Fruit fly (Drosophila melanogaster): ENCODE results near the gene CG42857.

The CG42857 gene

dm6 chr3R:9857785-9858184 lies 36.8 kb upstream of the CG42857 start (continued):
- no peak for TF ChIP-seq CG14050 (GFP tag; IDR thresholded peaks at IDR 0.05)
- no peak for TF ChIP-seq CHES-1-like (GFP tag; optimal IDR thresholded peaks at IDR 0.05)
- TF ChIP-seq caup (GFP tag; optimal IDR thresholded peaks at IDR 0.05; ENCODE audit: severe bottlenecking): peak; percentile 9
- no peak for TF ChIP-seq kah (GFP tag; optimal IDR thresholded peaks at IDR 0.05)
- TF ChIP-seq CG2202 (tag; optimal IDR thresholded peaks at IDR 0.05): no peak
- TF ChIP-seq Nf-YB (GFP tag; optimal IDR thresholded peaks at IDR 0.05): no peak
- no peak for TF ChIP-seq Tbp (GFP tag; optimal IDR thresholded peaks at IDR 0.05)
- TF ChIP-seq MESR4 (GFP tag; optimal IDR thresholded peaks at IDR 0.05): no peak
- no peak for TF ChIP-seq CG1792 (GFP tag; optimal IDR thresholded peaks at IDR 0.05)
- no peak for TF ChIP-seq slou (GFP tag; optimal IDR thresholded peaks at IDR 0.05)
- TF ChIP-seq toy (GFP tag; IDR thresholded peaks at IDR 0.05): no peak
- TF ChIP-seq kni (GFP tag; optimal IDR thresholded peaks at IDR 0.05): no peak
- peak; percentile 13 for TF ChIP-seq CG12659 (GFP tag; optimal IDR thresholded peaks at IDR 0.05)
- peak; percentile 62 for TF ChIP-seq dmrt99B (tag; optimal IDR thresholded peaks at IDR 0.05)
- no peak for TF ChIP-seq CG2875 (GFP tag; optimal IDR thresholded peaks at IDR 0.05)
- TF ChIP-seq dm (GFP tag; optimal IDR thresholded peaks at IDR 0.05): no peak
- TF ChIP-seq bsh (GFP tag; optimal IDR thresholded peaks at IDR 0.05): no peak
- no peak for TF ChIP-seq mld (GFP tag; IDR thresholded peaks at IDR 0.05; ENCODE audit: partially characterized antibody)
- no peak for TF ChIP-seq Elba2 (GFP tag; optimal IDR thresholded peaks at IDR 0.05)
- peak; percentile 48 for TF ChIP-seq Meics (GFP tag; optimal IDR thresholded peaks at IDR 0.05)
- TF ChIP-seq Camta (GFP tag; optimal IDR thresholded peaks at IDR 0.05): no peak
- TF ChIP-seq Ssrp (tag; optimal IDR thresholded peaks at IDR 0.05): no peak
- no peak for TF ChIP-seq Gsc (GFP tag; IDR thresholded peaks at IDR 0.05)
- TF ChIP-seq CG7372 (GFP tag; IDR thresholded peaks at IDR 0.05): no peak
- no peak for TF ChIP-seq CG2129 (GFP tag; IDR thresholded peaks at IDR 0.05; ENCODE audit: partially characterized antibody)
- no peak for TF ChIP-seq Dp (GFP tag; optimal IDR thresholded peaks at IDR 0.05)
- peak; percentile 10 for TF ChIP-seq D19A (tag; optimal IDR thresholded peaks at IDR 0.05)
- no peak for TF ChIP-seq CG7928 (GFP tag; optimal IDR thresholded peaks at IDR 0.05)
- no peak for TF ChIP-seq sd (tag; optimal IDR thresholded peaks at IDR 0.05)
- TF ChIP-seq cad (GFP tag; optimal IDR thresholded peaks at IDR 0.05): no peak
- TF ChIP-seq ken (GFP tag; IDR thresholded peaks at IDR 0.05): no peak
- TF ChIP-seq Ravus (GFP tag; IDR thresholded peaks at IDR 0.05): no peak
- TF ChIP-seq Ada2b (GFP tag; IDR thresholded peaks at IDR 0.05): 0 out of 2 replicates have a peak, but pooled peaks have one; percentile 9
- TF ChIP-seq Dip3 (GFP tag; optimal IDR thresholded peaks at IDR 0.05): no peak
- TF ChIP-seq esg (GFP tag; conservative IDR thresholded peaks at IDR 0.05): no peak
- TF ChIP-seq nerfin-2 (GFP tag; IDR thresholded peaks at IDR 0.05; ENCODE audit: partially characterized antibody): no peak
- TF ChIP-seq CG1647 (GFP tag; optimal IDR thresholded peaks at IDR 0.05): no peak
- TF ChIP-seq crol (GFP tag; IDR thresholded peaks at IDR 0.05): no peak
- no peak for TF ChIP-seq Adf1 (GFP tag; IDR thresholded peaks at IDR 0.05)
- TF ChIP-seq Lpt (GFP tag; optimal IDR thresholded peaks at IDR 0.05): no peak
- no peak for TF ChIP-seq stc (GFP tag; IDR thresholded peaks at IDR 0.05)
- TF ChIP-seq chinmo (GFP tag; IDR thresholded peaks at IDR 0.05; ENCODE audit: partially characterized antibody): no peak
- no peak for TF ChIP-seq CG32767 (GFP tag; IDR thresholded peaks at IDR 0.05)
- TF ChIP-seq otp (GFP tag; IDR thresholded peaks at IDR 0.05): no peak
- TF ChIP-seq CG1529 (GFP tag; optimal IDR thresholded peaks at IDR 0.05): no peak
- TF ChIP-seq fd102C (GFP tag; optimal IDR thresholded peaks at IDR 0.05): no peak
- no peak for TF ChIP-seq Kr (GFP tag; optimal IDR thresholded peaks at IDR 0.05)
- TF ChIP-seq CG14441 (GFP tag; IDR thresholded peaks at IDR 0.05): peak; percentile 41; the same call in 1 of the 2 replicates
- no peak for TF ChIP-seq CG3726 (GFP tag; IDR thresholded peaks at IDR 0.05)
- no peak for TF ChIP-seq Mrtf (GFP tag; IDR thresholded peaks at IDR 0.05)
- peak; percentile 44 for TF ChIP-seq CG13296 (GFP tag; optimal IDR thresholded peaks at IDR 0.05)
- peak; percentile 8 for TF ChIP-seq bcd (GFP tag; optimal IDR thresholded peaks at IDR 0.05)

All from whole organism, embryonic.